Worm (Caenorhabditis elegans) whole organism, L4 larva: Measurements from ENCODE around the gene F34H10.3.

Experiments
- aly-2 ChIP-seq: sonication (generic microtip); optimal IDR thresholded peaks from 2 replicates; lab custom pipeline; 2018; ENCODE audit warnings: missing biosample characterization, missing genetic modification characterization
- ama-1 ChIP-seq: fragments of 150-350 bp; optimal IDR thresholded peaks from 2 replicates; lab custom pipeline; 2014; ENCODE audit warnings: inconsistent platforms, mixed read lengths
- fos-1 ChIP-seq: fragments of 150-350 bp; optimal IDR thresholded peaks from 2 replicates; lab custom pipeline; 2014; ENCODE audit warnings: missing biosample characterization, missing genetic modification characterization
- mxl-3 ChIP-seq: fragments of 200-800 bp; sonication (Bioruptor generic); optimal IDR thresholded peaks from 2 replicates; lab custom pipeline; 2018; ENCODE audit warnings: mild to moderate bottlenecking, missing genetic modification characterization, missing compliant biosample characterization
- nhr-11 ChIP-seq: fragments of 150-350 bp; optimal IDR thresholded peaks from 2 replicates; lab custom pipeline; 2014; ENCODE audit warnings: missing biosample characterization, missing genetic modification characterization
- nhr-42 ChIP-seq: fragments of 200-800 bp; sonication (Bioruptor generic); IDR thresholded peaks from 2 replicates; pipeline ENCODE4 v1.3.6; 2022; ENCODE audit warnings: missing genetic modification characterization, missing compliant biosample characterization
- zag-1 ChIP-seq: fragments of 150-350 bp; optimal IDR thresholded peaks from 2 replicates; lab custom pipeline; 2014; ENCODE audit warnings: missing biosample characterization, missing genetic modification characterization

ce11 chrX:9665944-9666343 lies 31.1 kb upstream of the F34H10.3 start:
- TF ChIP-seq fos-1 (tag; lab: Kevin White, UChicago) (no peak), ama-1 (lab: Kevin White, UChicago) (no peak), aly-2 (no peak), nhr-11 (tag; lab: Kevin White, UChicago) (no peak), nhr-42 (GFP tag; lab: Robert Waterston, UW) (no peak), mxl-3 (GFP tag; lab: Kevin White, UChicago) (no peak), zag-1 (tag; lab: Kevin White, UChicago) (no peak)
